Worm (Caenorhabditis elegans) whole organism, L1 larva: Measurements from ENCODE around the gene C06B8.3.
A peak's percentile ranks its signal among the peaks of the same experiment; 100 is the strongest.

ENCODE experiments used
- C04F5.9 ChIP-seq: sonication (generic microtip); optimal IDR thresholded peaks from 2 replicates; lab custom pipeline; 2016; ENCODE audit warnings: missing genetic modification characterization, missing compliant biosample characterization
- C16A3.4 ChIP-seq: fragments of 150-350 bp; optimal IDR thresholded peaks from 2 replicates; lab custom pipeline; 2014; ENCODE audit warnings: missing biosample characterization, missing genetic modification characterization
- aha-1 ChIP-seq: fragments of 150-350 bp; optimal IDR thresholded peaks from 2 replicates; lab custom pipeline; 2014; ENCODE audit warnings: missing biosample characterization, missing genetic modification characterization
- alr-1 ChIP-seq: fragments of 200-800 bp; sonication (Bioruptor generic); optimal IDR thresholded peaks from 2 replicates; lab custom pipeline; 2018; ENCODE audit warnings: borderline replicate concordance, mild to moderate bottlenecking, missing genetic modification characterization, missing compliant biosample characterization
- aly-2 ChIP-seq: fragments of 150-350 bp; optimal IDR thresholded peaks from 2 replicates; lab custom pipeline; 2014; ENCODE audit warnings: missing biosample characterization, missing genetic modification characterization
- ama-1 ChIP-seq: fragments of 150-350 bp; optimal IDR thresholded peaks from 2 replicates; lab custom pipeline; 2014
- ceh-63 ChIP-seq: fragments of 200-800 bp; sonication (Bioruptor generic); optimal IDR thresholded peaks from 2 replicates; lab custom pipeline; 2018; ENCODE audit warnings: mild to moderate bottlenecking, missing genetic modification characterization, missing compliant biosample characterization
- ceh-88 ChIP-seq: fragments of 200-800 bp; sonication (Bioruptor generic); IDR thresholded peaks from 2 replicates; pipeline ENCODE4 v1.3.6; 2022; ENCODE audit warnings: missing genetic modification characterization, missing compliant biosample characterization
- ceh-90 ChIP-seq: sonication (generic microtip); optimal IDR thresholded peaks from 2 replicates; lab custom pipeline; 2016; ENCODE audit warnings: missing genetic modification characterization, missing compliant biosample characterization
- elt-2 ChIP-seq: sonication (generic microtip); optimal IDR thresholded peaks from 2 replicates; lab custom pipeline; 2016; ENCODE audit warnings: missing genetic modification characterization, mild to moderate bottlenecking, inconsistent platforms, missing compliant biosample characterization, missing genetic modification reagents
- elt-3 ChIP-seq, 6 experiments: fragments of 150-350 bp in 1 of 6; sonication (generic microtip); optimal IDR thresholded peaks; 2 replicates each; lab custom pipeline; 2017 to 2018; ENCODE audit warnings: missing biosample characterization in 6 of 6, missing genetic modification characterization in 6 of 6, inconsistent platforms in 1 of 6
- fkh-4 ChIP-seq: sonication (generic microtip); optimal IDR thresholded peaks from 2 replicates; lab custom pipeline; 2016; ENCODE audit warnings: missing compliant biosample characterization, missing genetic modification characterization, borderline replicate concordance
- fos-1 ChIP-seq: fragments of 150-350 bp; optimal IDR thresholded peaks from 2 replicates; lab custom pipeline; 2014; ENCODE audit warnings: missing biosample characterization, missing genetic modification characterization
- grh-1 ChIP-seq: fragments of 200-800 bp; sonication (Bioruptor generic); IDR thresholded peaks from 2 replicates; pipeline ENCODE4 v1.3.6; 2022; ENCODE audit warnings: missing genetic modification reagents, missing genetic modification characterization, missing compliant biosample characterization
- hlh-17 ChIP-seq: fragments of 200-800 bp; sonication (Bioruptor generic); optimal IDR thresholded peaks from 2 replicates; lab custom pipeline; 2018; ENCODE audit warnings: missing genetic modification characterization, mild to moderate bottlenecking, missing compliant biosample characterization, moderate library complexity, borderline replicate concordance
- hpl-2 ChIP-seq: fragments of 150-350 bp; optimal IDR thresholded peaks from 2 replicates; lab custom pipeline; 2014; ENCODE audit warnings: missing biosample characterization, missing genetic modification reagents, missing genetic modification characterization
- isw-1 ChIP-seq: fragments of 200-800 bp; sonication (Bioruptor generic); IDR thresholded peaks from 2 replicates; pipeline ENCODE4 v1.3.6; 2022; ENCODE audit warnings: missing genetic modification characterization, missing compliant biosample characterization
- jun-1 ChIP-seq: fragments of 150-350 bp; optimal IDR thresholded peaks from 2 replicates; lab custom pipeline; 2014; ENCODE audit warnings: missing biosample characterization, missing genetic modification reagents, missing genetic modification characterization
- lin-13 ChIP-seq: fragments of 150-350 bp; optimal IDR thresholded peaks from 2 replicates; lab custom pipeline; 2014; ENCODE audit warnings: missing biosample characterization, missing genetic modification reagents, missing genetic modification characterization
- lir-3 ChIP-seq: sonication (generic microtip); optimal IDR thresholded peaks from 2 replicates; lab custom pipeline; 2016; ENCODE audit warnings: mild to moderate bottlenecking, missing genetic modification characterization, moderate library complexity, missing compliant biosample characterization; ENCODE audit not compliant: poor library complexity
- lsy-2 ChIP-seq, 2 experiments: fragments of 150-350 bp; optimal IDR thresholded peaks; 2 replicates each; lab custom pipeline; 2014; ENCODE audit warnings: missing biosample characterization in 2 of 2, missing genetic modification characterization in 2 of 2
- mab-9 ChIP-seq: fragments of 200-800 bp; sonication (Bioruptor generic); IDR thresholded peaks from 2 replicates; pipeline ENCODE4 v1.3.6; 2022; ENCODE audit warnings: missing genetic modification reagents, missing genetic modification characterization, missing compliant biosample characterization
- mdl-1 ChIP-seq, 2 experiments: fragments of 150-350 bp; optimal IDR thresholded peaks; 2 replicates each; lab custom pipeline; 2014 to 2017; ENCODE audit warnings: missing biosample characterization in 2 of 2, missing genetic modification characterization in 2 of 2, inconsistent platforms in 1 of 2
- mef-2 ChIP-seq: fragments of 150-350 bp; optimal IDR thresholded peaks from 2 replicates; lab custom pipeline; 2014; ENCODE audit warnings: missing biosample characterization, missing genetic modification characterization
- mep-1 ChIP-seq: fragments of 150-350 bp; optimal IDR thresholded peaks from 2 replicates; lab custom pipeline; 2014; ENCODE audit warnings: missing biosample characterization, missing genetic modification characterization
- nhr-11 ChIP-seq: fragments of 150-350 bp; optimal IDR thresholded peaks from 2 replicates; lab custom pipeline; 2014; ENCODE audit warnings: missing biosample characterization, missing genetic modification characterization
- nhr-12 ChIP-seq: sonication (generic microtip); optimal IDR thresholded peaks from 2 replicates; lab custom pipeline; 2017; ENCODE audit warnings: missing biosample characterization, missing genetic modification characterization
- nhr-237 ChIP-seq: fragments of 150-350 bp; optimal IDR thresholded peaks from 2 replicates; lab custom pipeline; 2014; ENCODE audit warnings: missing biosample characterization, missing genetic modification characterization
- nhr-28 ChIP-seq: fragments of 150-350 bp; optimal IDR thresholded peaks from 2 replicates; lab custom pipeline; 2014; ENCODE audit warnings: missing biosample characterization, missing genetic modification characterization
- nhr-47 ChIP-seq: sonication (generic microtip); optimal IDR thresholded peaks from 2 replicates; lab custom pipeline; 2016; ENCODE audit warnings: mild to moderate bottlenecking, missing genetic modification characterization, moderate library complexity, missing compliant biosample characterization
- nhr-76 ChIP-seq: sonication (generic microtip); optimal IDR thresholded peaks from 2 replicates; lab custom pipeline; 2017; ENCODE audit warnings: missing biosample characterization, missing genetic modification characterization
- nhr-77 ChIP-seq: fragments of 150-350 bp; optimal IDR thresholded peaks from 2 replicates; lab custom pipeline; 2014; ENCODE audit warnings: missing biosample characterization, missing genetic modification characterization
- nhr-85 ChIP-seq: sonication (generic microtip); peaks from one replicate; lab custom pipeline; 2016; ENCODE audit warnings: missing genetic modification characterization, inconsistent platforms, missing compliant biosample characterization
- nhr-90 ChIP-seq: sonication (generic microtip); optimal IDR thresholded peaks from 2 replicates; lab custom pipeline; 2016; ENCODE audit warnings: mild to moderate bottlenecking, missing genetic modification characterization, missing compliant biosample characterization; ENCODE audit not compliant: poor library complexity
- pax-3 ChIP-seq: fragments of 200-800 bp; sonication (Bioruptor generic); optimal IDR thresholded peaks from 2 replicates; lab custom pipeline; 2018; ENCODE audit warnings: mild to moderate bottlenecking, missing genetic modification characterization, moderate library complexity, missing compliant biosample characterization
- pqm-1 ChIP-seq: sonication (generic microtip); optimal IDR thresholded peaks from 3 replicates; lab custom pipeline; 2017; ENCODE audit warnings: missing biosample characterization, missing genetic modification characterization
- rnt-1 ChIP-seq: sonication (generic microtip); optimal IDR thresholded peaks from 2 replicates; lab custom pipeline; 2016; ENCODE audit warnings: mild to moderate bottlenecking, missing genetic modification characterization, moderate library complexity, missing compliant biosample characterization
- skn-1 ChIP-seq: fragments of 150-350 bp; optimal IDR thresholded peaks from 2 replicates; lab custom pipeline; 2014; ENCODE audit warnings: missing biosample characterization, missing genetic modification characterization
- snpc-4 ChIP-seq: fragments of 150-350 bp; optimal IDR thresholded peaks from 2 replicates; lab custom pipeline; 2014; ENCODE audit warnings: missing biosample characterization, missing genetic modification characterization
- sptf-1 ChIP-seq: fragments of 150-350 bp; optimal IDR thresholded peaks from 2 replicates; lab custom pipeline; 2014; ENCODE audit warnings: missing biosample characterization, missing genetic modification characterization
- tbx-2 ChIP-seq: sonication (generic microtip); optimal IDR thresholded peaks from 2 replicates; lab custom pipeline; 2016; ENCODE audit warnings: missing genetic modification characterization, missing compliant biosample characterization
- tlp-1 ChIP-seq: fragments of 150-350 bp; optimal IDR thresholded peaks from 2 replicates; lab custom pipeline; 2014; ENCODE audit warnings: missing biosample characterization, missing genetic modification characterization
- unc-30 ChIP-seq: sonication (generic microtip); optimal IDR thresholded peaks from 2 replicates; lab custom pipeline; 2017; ENCODE audit warnings: missing biosample characterization, missing genetic modification characterization
- unc-86 ChIP-seq: sonication (generic microtip); optimal IDR thresholded peaks from 2 replicates; lab custom pipeline; 2016; ENCODE audit warnings: missing genetic modification characterization, missing compliant biosample characterization
- unc-98 ChIP-seq: fragments of 200-800 bp; sonication (Bioruptor generic); IDR thresholded peaks from 2 replicates; pipeline ENCODE4 v1.3.6; 2022; ENCODE audit warnings: missing genetic modification characterization, missing compliant biosample characterization
- zip-4 ChIP-seq: fragments of 200-800 bp; sonication (Bioruptor generic); optimal IDR thresholded peaks from 2 replicates; lab custom pipeline; 2018; ENCODE audit warnings: mild to moderate bottlenecking, missing genetic modification characterization, moderate library complexity, missing compliant biosample characterization

Gene C06B8.3

ce11 chrV:15478597-15478996 lies 5.8 kb downstream of the C06B8.3 start, which contains the start of gene C06B8.2:
TSS of gene C06B8.2 (minus strand) at chrV:15478749.
- TF ChIP-seq elt-2 (tag; lab: Kevin White, UChicago) (peak; percentile 22), fkh-4 (no peak)

ce11 chrV:15471029-15471428 lies 13.4 kb downstream of the C06B8.3 start, which contains the start of gene dpf-1:
TSS of gene dpf-1 (plus strand) at chrV:15471329.
- TF ChIP-seq snpc-4: no peak
- no peak for TF ChIP-seq ceh-63
- TF ChIP-seq aly-2: no peak
- TF ChIP-seq lsy-2 (tag; optimal IDR thresholded peaks at IDR 0.05; lab: Kevin White, UChicago): no peak
- TF ChIP-seq mab-9 (GFP tag; lab: Robert Waterston, UW): no peak
- TF ChIP-seq nhr-12 (tag; lab: Kevin White, UChicago): no peak
- TF ChIP-seq elt-2 (tag; lab: Kevin White, UChicago): no peak
- TF ChIP-seq isw-1 (GFP tag; lab: Robert Waterston, UW): no peak
- TF ChIP-seq nhr-77 (tag; lab: Kevin White, UChicago): no peak
- no peak for TF ChIP-seq ceh-88 (GFP tag; lab: Robert Waterston, UW)
- no peak for TF ChIP-seq aha-1
- no peak for TF ChIP-seq mdl-1 (tag; optimal IDR thresholded peaks at IDR 0.05; lab: Kevin White, UChicago)
- TF ChIP-seq fos-1 (tag; lab: Kevin White, UChicago): no peak
- TF ChIP-seq pax-3 (tag; lab: Kevin White, UChicago): no peak
- TF ChIP-seq zip-4 (GFP tag; lab: Kevin White, UChicago): no peak
- TF ChIP-seq mep-1 (tag; lab: Kevin White, UChicago): no peak
- TF ChIP-seq mef-2: no peak

- TF ChIP-seq rnt-1 (no peak), ceh-90 (tag; lab: Kevin White, UChicago) (no peak)
These were observed 17.7 kb downstream of the C06B8.3 start for ce11 chrV:15466719-15467118.

- TF ChIP-seq nhr-85 (tag; lab: Kevin White, UChicago) (peak; percentile 44), hpl-2 (GFP tag; lab: Kevin White, UChicago) (no peak)
These were observed 18.4 kb downstream of the C06B8.3 start for ce11 chrV:15466017-15466416.

ce11 chrV:15465032-15465727 lies 19.3 kb downstream of the C06B8.3 start, which contains the start of gene pqn-71:
TSS of gene pqn-71 (plus strand) at chrV:15465677.
- TF ChIP-seq hlh-17 (GFP tag; lab: Kevin White, UChicago) (no peak), alr-1 (tag; lab: Kevin White, UChicago) (no peak), isw-1 (GFP tag; lab: Robert Waterston, UW) (peak; percentile 27), nhr-28 (tag; lab: Kevin White, UChicago) (no peak), pqm-1 (tag; lab: Kevin White, UChicago) (no peak), lin-13 (GFP tag; lab: Kevin White, UChicago) (peak; percentile 54), unc-86 (tag; lab: Kevin White, UChicago) (peak; percentile 42), tbx-2 (tag; lab: Kevin White, UChicago) (peak; percentile 76), unc-30 (no peak), nhr-90 (tag; lab: Kevin White, UChicago) (peak; percentile 94), lir-3 (tag; lab: Kevin White, UChicago) (peak; percentile 44), mef-2 (no peak), jun-1 (tag; lab: Kevin White, UChicago) (peak; percentile 83), nhr-12 (tag; lab: Kevin White, UChicago) (no peak), sptf-1 (no peak), elt-3 (tag; optimal IDR thresholded peaks at IDR 0.05; lab: Kevin White, UChicago) (peak in 2 of 6 experiments; percentile 45 to 72), skn-1 (peak; percentile 49), nhr-76 (no peak), nhr-47 (tag; lab: Kevin White, UChicago) (peak; percentile 91), C16A3.4 (tag; lab: Kevin White, UChicago) (peak; percentile 72), C04F5.9 (peak; percentile 37), nhr-11 (tag; lab: Kevin White, UChicago) (no peak), tlp-1 (tag; lab: Kevin White, UChicago) (no peak), grh-1 (GFP tag; lab: Robert Waterston, UW) (peak; percentile 34; the same call in 1 of the 2 replicates), nhr-237 (no peak), ama-1 (lab: Kevin White, UChicago) (no peak), unc-98 (GFP tag; lab: Robert Waterston, UW) (0 out of 2 replicates have a peak, but pooled peaks have one; percentile 25)
